Worm (Caenorhabditis elegans) whole organism, L3 larva: Measurements from ENCODE around the gene ensh-1.

Experiments
- ama-1 ChIP-seq: fragments of 150-350 bp; optimal IDR thresholded peaks from 2 replicates; lab custom pipeline; 2018
- ceh-16 ChIP-seq: sonication (generic microtip); optimal IDR thresholded peaks from 2 replicates; lab custom pipeline; 2017; ENCODE audit warnings: missing biosample characterization, missing genetic modification characterization
- lsy-12 ChIP-seq: sonication (generic microtip); optimal IDR thresholded peaks from 2 replicates; lab custom pipeline; 2016; ENCODE audit warnings: mild to moderate bottlenecking, missing genetic modification characterization, missing compliant biosample characterization
- nhr-12 ChIP-seq: fragments of 150-350 bp; optimal IDR thresholded peaks from 2 replicates; lab custom pipeline; 2014; ENCODE audit warnings: missing biosample characterization, missing genetic modification characterization
- nhr-237 ChIP-seq: fragments of 150-350 bp; optimal IDR thresholded peaks from 2 replicates; lab custom pipeline; 2014; ENCODE audit warnings: missing biosample characterization, missing genetic modification characterization
- unc-39 ChIP-seq: sonication (generic microtip); optimal IDR thresholded peaks from 4 replicates; lab custom pipeline; 2017; ENCODE audit warnings: missing biosample characterization, missing genetic modification characterization
- zag-1 ChIP-seq: fragments of 150-350 bp; optimal IDR thresholded peaks from 2 replicates; lab custom pipeline; 2014; ENCODE audit warnings: missing biosample characterization, missing genetic modification characterization

- TF ChIP-seq zag-1 (tag; lab: Kevin White, UChicago), result no peak
- no peak for TF ChIP-seq ceh-16
- TF ChIP-seq lsy-12 (tag; lab: Kevin White, UChicago), result no peak
- no peak for TF ChIP-seq ama-1 (lab: Kevin White, UChicago)
- TF ChIP-seq unc-39 (tag; lab: Kevin White, UChicago), result no peak
- TF ChIP-seq nhr-237 (tag; lab: Kevin White, UChicago), result no peak
- TF ChIP-seq nhr-12, result no peak
Observed at ce11 chrX:8911077-8911476, 5.9 kb downstream of the ensh-1 start, which contains the start of gene cyn-8.
